Worm (Caenorhabditis elegans) whole organism, young adult: ENCODE results near the gene erh-2.

ENCODE experiments used
- F39B2.1 ChIP-seq: fragments of 200-800 bp; sonication (Bioruptor generic); IDR thresholded peaks from 2 replicates; pipeline ENCODE4 v1.3.6; 2022; ENCODE audit warnings: missing genetic modification reagents, missing genetic modification characterization, missing compliant biosample characterization
- him-1 ChIP-seq: sonication (generic microtip); optimal IDR thresholded peaks from 2 replicates; lab custom pipeline; 2016; ENCODE audit warnings: missing genotype, missing genetic modification reagents, missing genetic modification characterization, missing compliant biosample characterization
- hrde-1 ChIP-seq: sonication (generic microtip); optimal IDR thresholded peaks from 2 replicates; lab custom pipeline; 2016; ENCODE audit warnings: missing genetic modification characterization, mild to moderate bottlenecking, missing compliant biosample characterization, moderate library complexity, missing genotype, missing genetic modification reagents, borderline replicate concordance
- mel-28 ChIP-seq: sonication (generic microtip); optimal IDR thresholded peaks from 2 replicates; lab custom pipeline; 2016; ENCODE audit warnings: borderline replicate concordance, mild to moderate bottlenecking, missing genetic modification characterization, missing compliant biosample characterization
- rcor-1 ChIP-seq: fragments of 200-800 bp; sonication (Bioruptor generic); IDR thresholded peaks from 2 replicates; pipeline ENCODE4 v1.3.6; 2022; ENCODE audit warnings: missing genetic modification reagents, missing genetic modification characterization, missing compliant biosample characterization
- unc-130 ChIP-seq: sonication (generic microtip); optimal IDR thresholded peaks from 2 replicates; lab custom pipeline; 2016; ENCODE audit warnings: missing genetic modification reagents, missing genetic modification characterization, missing compliant biosample characterization
- unc-62 ChIP-seq: fragments of 150-350 bp; optimal IDR thresholded peaks from 2 replicates; lab custom pipeline; 2014; ENCODE audit warnings: missing biosample characterization, missing genetic modification reagents, missing genetic modification characterization

DNA sequence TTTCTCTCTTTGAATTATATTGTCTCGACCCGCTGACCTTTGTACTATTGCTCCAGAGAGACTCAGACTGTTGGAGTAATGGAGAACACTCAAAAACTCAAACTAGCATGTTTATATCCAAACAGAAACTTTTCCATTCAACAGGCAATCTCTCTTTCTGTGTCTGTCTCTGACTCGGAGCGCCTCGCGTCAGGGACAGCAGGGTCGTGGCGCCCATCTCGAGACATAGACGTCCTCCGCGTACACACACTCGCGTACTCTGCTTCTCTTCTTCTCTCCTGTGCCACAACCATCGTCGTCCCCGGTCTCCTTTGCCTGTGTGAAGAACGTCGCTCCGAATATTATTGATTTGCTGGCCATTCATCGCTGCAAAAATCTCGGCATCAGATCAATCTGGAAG, 41.1 kb upstream of the erh-2 start:
- TF ChIP-seq unc-130 (GFP tag; lab: Kevin White, UChicago): no peak
- TF ChIP-seq hrde-1 (tag; lab: Kevin White, UChicago): no peak
- no peak for TF ChIP-seq F39B2.1 (GFP tag; lab: Robert Waterston, UW)
- no peak for TF ChIP-seq him-1 (tag; lab: Kevin White, UChicago)
- TF ChIP-seq rcor-1 (GFP tag; lab: Robert Waterston, UW): no peak; the same call in 1 of the 2 replicates
- TF ChIP-seq unc-62: no peak
- TF ChIP-seq mel-28 (tag; lab: Kevin White, UChicago): no peak
